Fruit fly (Drosophila melanogaster) whole organism, prepupa: ENCODE data around the gene Zasp66.

Source experiments
- CG10631 ChIP-seq: fragments of 200-800 bp; sonication (Bioruptor generic); optimal IDR thresholded peaks from 2 replicates; lab custom pipeline; 2016; ENCODE audit warnings: missing biosample characterization, missing genetic modification characterization
- CG10669 ChIP-seq: fragments of 200-800 bp; sonication (Bioruptor generic); optimal IDR thresholded peaks from 3 replicates; lab custom pipeline; 2018; ENCODE audit warnings: missing biosample characterization, mild to moderate bottlenecking, missing genetic modification characterization, moderate library complexity
- CG11294 ChIP-seq: fragments of 200-800 bp; sonication (Bioruptor generic); IDR thresholded peaks from 2 replicates; pipeline ENCODE4 v1.3.6; 2022; ENCODE audit warnings: missing biosample characterization, missing genetic modification characterization
- CG11762 ChIP-seq: fragments of 200-800 bp; sonication (Bioruptor generic); optimal IDR thresholded peaks from 3 replicates; lab custom pipeline; 2016; ENCODE audit warnings: missing biosample characterization, missing genetic modification characterization; ENCODE audit not compliant: insufficient read depth
- CG11902 ChIP-seq: fragments of 200-800 bp; sonication (Bioruptor generic); optimal IDR thresholded peaks from 3 replicates; lab custom pipeline; 2016; ENCODE audit warnings: missing biosample characterization, missing genetic modification characterization
- CG1621 ChIP-seq: fragments of 200-800 bp; sonication (Bioruptor generic); optimal IDR thresholded peaks from 3 replicates; lab custom pipeline; 2018; ENCODE audit warnings: missing biosample characterization, mild to moderate bottlenecking, missing genetic modification characterization
- CG16779 ChIP-seq: fragments of 200-800 bp; sonication (Bioruptor generic); optimal IDR thresholded peaks from 3 replicates; lab custom pipeline; 2017; ENCODE audit warnings: missing biosample characterization, mild to moderate bottlenecking, missing genetic modification characterization
- CG3032 ChIP-seq: fragments of 200-800 bp; optimal IDR thresholded peaks from 2 replicates; lab custom pipeline; 2019; ENCODE audit warnings: missing biosample characterization, mild to moderate bottlenecking, missing genetic modification characterization, moderate library complexity
- CG32006 ChIP-seq: fragments of 200-800 bp; sonication (Bioruptor generic); optimal IDR thresholded peaks from 3 replicates; lab custom pipeline; 2017; ENCODE audit warnings: missing biosample characterization, mild to moderate bottlenecking, missing genetic modification characterization
- CG3919 ChIP-seq: fragments of 200-800 bp; sonication (Bioruptor generic); optimal IDR thresholded peaks from 3 replicates; lab custom pipeline; 2016; ENCODE audit warnings: missing biosample characterization, missing genetic modification characterization
- CG6276 ChIP-seq: fragments of 200-800 bp; sonication (Bioruptor generic); optimal IDR thresholded peaks from 2 replicates; lab custom pipeline; 2017; ENCODE audit warnings: missing biosample characterization, mild to moderate bottlenecking, missing genetic modification characterization
- CG6854 ChIP-seq: fragments of 200-800 bp; sonication (Bioruptor generic); optimal IDR thresholded peaks from 2 replicates; lab custom pipeline; 2017; ENCODE audit warnings: missing biosample characterization, mild to moderate bottlenecking, missing genetic modification characterization
- CG7368 ChIP-seq: fragments of 200-800 bp; sonication (Bioruptor generic); optimal IDR thresholded peaks from 3 replicates; lab custom pipeline; 2016; ENCODE audit warnings: missing biosample characterization, missing genetic modification characterization
- Eip78C ChIP-seq: fragments of 200-800 bp; sonication (Bioruptor generic); peaks from one replicate; lab custom pipeline; 2016; ENCODE audit warnings: missing biosample characterization, missing genetic modification characterization
- Eip93F ChIP-seq: fragments of 200-800 bp; sonication (Bioruptor generic); optimal IDR thresholded peaks from 2 replicates; lab custom pipeline; 2016; ENCODE audit warnings: missing biosample characterization, mild to moderate bottlenecking, missing genetic modification characterization
- Ets21C ChIP-seq: fragments of 200-800 bp; sonication (Bioruptor generic); optimal IDR thresholded peaks from 3 replicates; lab custom pipeline; 2016; ENCODE audit warnings: missing biosample characterization, missing genetic modification characterization
- Hr38 ChIP-seq: sonication (Bioruptor generic); optimal IDR thresholded peaks from 2 replicates; lab custom pipeline; 2016; ENCODE audit warnings: missing biosample characterization, missing genetic modification characterization
- Hr39 ChIP-seq: fragments of 200-800 bp; sonication (Bioruptor generic); optimal IDR thresholded peaks from 2 replicates; lab custom pipeline; 2016; ENCODE audit warnings: missing biosample characterization, missing genetic modification characterization
- Lpt ChIP-seq: fragments of 200-800 bp; sonication (Bioruptor generic); optimal IDR thresholded peaks from 3 replicates; lab custom pipeline; 2016; ENCODE audit warnings: missing biosample characterization, missing genetic modification characterization
- Met ChIP-seq: fragments of 200-800 bp; sonication (Bioruptor generic); optimal IDR thresholded peaks from 3 replicates; lab custom pipeline; 2016; ENCODE audit warnings: missing biosample characterization, missing genetic modification characterization
- OdsH ChIP-seq: fragments of 200-800 bp; sonication (Bioruptor generic); optimal IDR thresholded peaks from 3 replicates; lab custom pipeline; 2016; ENCODE audit warnings: missing biosample characterization, missing genetic modification characterization
- Smox ChIP-seq: fragments of 200-800 bp; sonication (Bioruptor generic); optimal IDR thresholded peaks from 3 replicates; lab custom pipeline; 2016; ENCODE audit warnings: missing biosample characterization, missing genetic modification characterization
- Sox102F ChIP-seq: fragments of 200-800 bp; sonication (Bioruptor generic); optimal IDR thresholded peaks from 2 replicates; lab custom pipeline; 2016; ENCODE audit warnings: missing biosample characterization, mild to moderate bottlenecking, missing genetic modification characterization
- Sox15 ChIP-seq: fragments of 200-800 bp; sonication (Bioruptor generic); optimal IDR thresholded peaks from 3 replicates; lab custom pipeline; 2016; ENCODE audit warnings: missing biosample characterization, missing genetic modification characterization
- achi ChIP-seq: fragments of 200-800 bp; sonication (Bioruptor generic); optimal IDR thresholded peaks from 3 replicates; lab custom pipeline; 2016; ENCODE audit warnings: missing biosample characterization, missing genetic modification characterization
- acj6 ChIP-seq: fragments of 200-800 bp; sonication (Bioruptor generic); optimal IDR thresholded peaks from 3 replicates; lab custom pipeline; 2016; ENCODE audit warnings: missing biosample characterization, missing genetic modification characterization
- dac ChIP-seq: fragments of 200-800 bp; sonication (Bioruptor generic); optimal IDR thresholded peaks from 2 replicates; lab custom pipeline; 2017; ENCODE audit warnings: missing biosample characterization, mild to moderate bottlenecking, missing genetic modification characterization
- dsx ChIP-seq: fragments of 200-800 bp; optimal IDR thresholded peaks from 3 replicates; lab custom pipeline; 2019; ENCODE audit warnings: missing biosample characterization, mild to moderate bottlenecking, missing genetic modification characterization, moderate library complexity; ENCODE audit not compliant: poor library complexity, severe bottlenecking
- eg ChIP-seq: fragments of 200-800 bp; sonication (Bioruptor generic); IDR thresholded peaks from 3 replicates; pipeline ENCODE4 v1.3.6; 2022; ENCODE audit warnings: missing biosample characterization, missing genetic modification characterization
- fd59A ChIP-seq: fragments of 200-800 bp; sonication (Bioruptor generic); optimal IDR thresholded peaks from 2 replicates; lab custom pipeline; 2017; ENCODE audit warnings: missing biosample characterization, mild to moderate bottlenecking, missing genetic modification characterization, missing genetic modification reagents
- fkh ChIP-seq: fragments of 200-800 bp; sonication (Bioruptor generic); optimal IDR thresholded peaks from 3 replicates; lab custom pipeline; 2017; ENCODE audit warnings: missing biosample characterization, mild to moderate bottlenecking, missing genetic modification characterization, moderate library complexity
- net ChIP-seq: fragments of 200-800 bp; sonication (Bioruptor generic); optimal IDR thresholded peaks from 3 replicates; lab custom pipeline; 2016; ENCODE audit warnings: missing biosample characterization, missing genetic modification characterization
- salr ChIP-seq, 2 experiments: fragments of 200-800 bp; sonication (Bioruptor generic); optimal IDR thresholded peaks; 3 replicates each; lab custom pipeline; 2016 to 2018; ENCODE audit warnings: missing biosample characterization in 2 of 2, missing genetic modification characterization in 2 of 2, mild to moderate bottlenecking in 1 of 2
- spab ChIP-seq: fragments of 200-800 bp; sonication (Bioruptor generic); optimal IDR thresholded peaks from 2 replicates; lab custom pipeline; 2017; ENCODE audit warnings: missing biosample characterization, mild to moderate bottlenecking, missing genetic modification characterization, missing genetic modification reagents
- topi ChIP-seq: fragments of 200-800 bp; sonication (Bioruptor generic); optimal IDR thresholded peaks from 3 replicates; lab custom pipeline; 2016; ENCODE audit warnings: missing biosample characterization, missing genetic modification characterization

Zasp66 gene

dm6 chr3L:8669087-8669486 is 44.9 kb downstream of the Zasp66 start (continued):
- TF ChIP-seq salr (GFP tag; optimal IDR thresholded peaks at IDR 0.05; lab: Kevin White, UChicago) = peak; percentile 25 to 80
- TF ChIP-seq CG3032 (tag; lab: Kevin White, UChicago) = peak; percentile 91
- peak; percentile 87 for TF ChIP-seq CG10669 (GFP tag; lab: Kevin White, UChicago)
- peak; percentile 77 for TF ChIP-seq Sox15 (GFP tag; lab: Kevin White, UChicago)
- peak; percentile 85 for TF ChIP-seq fd59A (GFP tag; lab: Kevin White, UChicago)
- TF ChIP-seq Lpt = peak; percentile 57
- TF ChIP-seq Met (GFP tag; lab: Kevin White, UChicago) = peak; percentile 81
- peak; percentile 72 for TF ChIP-seq Sox102F (GFP tag; lab: Kevin White, UChicago)
- TF ChIP-seq spab (GFP tag; lab: Kevin White, UChicago) = peak; percentile 86
- TF ChIP-seq dsx (GFP tag; lab: Kevin White, UChicago) = peak; percentile 82
- peak; percentile 86 for TF ChIP-seq CG3919 (GFP tag; lab: Kevin White, UChicago)
- peak; percentile 79 for TF ChIP-seq topi (GFP tag; lab: Kevin White, UChicago)
- TF ChIP-seq eg (GFP tag; lab: Robert Waterston, UW) = peak; percentile 36; the same call in 1 of the 3 replicates
- TF ChIP-seq achi (GFP tag; lab: Kevin White, UChicago) = peak; percentile 76
- peak; percentile 95 for TF ChIP-seq Eip78C (GFP tag; lab: Kevin White, UChicago)
- TF ChIP-seq Smox (GFP tag; lab: Kevin White, UChicago) = peak; percentile 73
- peak; percentile 7 for TF ChIP-seq CG6276
- peak; percentile 77 for TF ChIP-seq OdsH (GFP tag; lab: Kevin White, UChicago)
- TF ChIP-seq net (GFP tag; lab: Kevin White, UChicago) = peak; percentile 66
- peak; percentile 83 for TF ChIP-seq CG11902 (GFP tag; lab: Kevin White, UChicago)

- no peak for TF ChIP-seq fkh
- no peak for TF ChIP-seq spab (GFP tag; lab: Kevin White, UChicago)
- no peak for TF ChIP-seq Met (GFP tag; lab: Kevin White, UChicago)
- no peak for TF ChIP-seq CG11762 (GFP tag; lab: Kevin White, UChicago)
- no peak for TF ChIP-seq CG16779 (tag; lab: Kevin White, UChicago)
- no peak for TF ChIP-seq CG11294 (GFP tag; lab: Robert Waterston, UW)
- TF ChIP-seq CG3032 (tag; lab: Kevin White, UChicago) = no peak
- no peak for TF ChIP-seq Hr38
- no peak for TF ChIP-seq dac (GFP tag; lab: Kevin White, UChicago)
- no peak for TF ChIP-seq CG10669 (GFP tag; lab: Kevin White, UChicago)
These were observed 45.9 kb downstream of the Zasp66 start for dm6 chr3L:8669847-8670622.

- TF ChIP-seq CG1621 (tag; lab: Kevin White, UChicago) (no peak), fkh (no peak), acj6 (GFP tag; lab: Kevin White, UChicago) (no peak), Eip93F (no peak), CG32006 (GFP tag; lab: Kevin White, UChicago) (no peak), net (GFP tag; lab: Kevin White, UChicago) (no peak), Hr39 (GFP tag; lab: Kevin White, UChicago) (no peak), CG6276 (no peak), fd59A (GFP tag; lab: Kevin White, UChicago) (no peak), CG3919 (GFP tag; lab: Kevin White, UChicago) (no peak), CG6854 (GFP tag; lab: Kevin White, UChicago) (no peak), CG10669 (GFP tag; lab: Kevin White, UChicago) (no peak), CG11902 (GFP tag; lab: Kevin White, UChicago) (no peak), Ets21C (GFP tag; lab: Kevin White, UChicago) (no peak), CG7368 (GFP tag; lab: Kevin White, UChicago) (no peak), CG10631 (no peak)
These were observed 46.8 kb downstream of the Zasp66 start for dm6 chr3L:8670983-8671382.
